Worm (Caenorhabditis elegans): Measurements from ENCODE around the gene ccd-5.

Gene ccd-5

DNA sequence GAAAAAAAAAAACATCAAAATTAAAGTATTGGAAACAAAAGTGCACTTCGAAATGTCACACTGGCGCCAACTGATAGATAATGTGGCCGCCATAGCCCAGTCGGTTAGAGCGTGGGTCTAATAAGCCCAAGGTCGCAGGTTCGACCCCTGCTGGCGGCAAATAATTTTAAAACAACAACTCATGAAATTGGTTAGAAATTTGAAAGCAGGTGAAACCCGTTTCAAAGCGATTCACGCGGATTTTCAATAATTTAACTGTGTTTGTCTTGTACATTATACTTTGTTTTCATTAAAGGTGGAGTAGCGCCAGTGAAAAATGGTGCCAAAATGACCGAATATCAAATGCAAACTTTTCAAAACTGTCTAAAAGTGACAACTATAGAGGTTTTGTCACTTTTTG, 41.2 kb downstream of the ccd-5 start (continued):
- TF ChIP-seq lsy-27 (tag; optimal IDR thresholded peaks at IDR 0.05; ENCODE audit: borderline replicate concordance, insufficient read depth) (no peak), ama-1 (optimal IDR thresholded peaks at IDR 0.05) (no peak), ama-1 (GFP tag; optimal IDR thresholded peaks at IDR 0.05) (peak; percentile 16 to 32), Y56A3A.18 (GFP tag; IDR thresholded peaks at IDR 0.05) (0 out of 2 replicates have a peak, but pooled peaks have one; percentile 58), ZK185.1 (tag; optimal IDR thresholded peaks at IDR 0.05; ENCODE audit: poor library complexity, severe bottlenecking) (peak; percentile 81)

DNA sequence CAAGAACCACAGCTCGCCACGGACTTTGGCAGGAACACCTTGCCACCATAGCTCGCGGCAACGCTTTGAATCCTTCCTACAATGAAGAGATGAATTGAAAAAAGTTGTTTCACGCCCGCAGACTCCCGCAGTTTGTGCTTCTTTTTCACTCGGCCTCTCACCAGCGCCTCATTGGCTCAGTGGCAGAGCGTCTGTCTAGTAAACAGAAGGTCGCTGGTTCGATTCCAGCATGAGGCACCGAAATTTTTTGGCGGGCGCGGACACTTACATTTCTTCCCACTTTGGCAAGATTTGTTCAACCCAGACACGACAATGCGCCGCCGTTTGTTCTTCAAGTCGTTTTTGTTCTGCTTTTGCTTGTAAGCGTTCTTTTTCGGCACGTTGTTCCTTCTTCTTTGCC, 44.6 kb downstream of the ccd-5 start:
- TF ChIP-seq snpc-1.1 (tag; optimal IDR thresholded peaks at IDR 0.05; ENCODE audit: insufficient read depth) (no peak), ceh-79 (tag; optimal IDR thresholded peaks at IDR 0.05) (no peak), dpff-1 (tag; optimal IDR thresholded peaks at IDR 0.05) (no peak), ztf-3 (GFP tag; optimal IDR thresholded peaks at IDR 0.05) (no peak), ceh-40 (GFP tag; IDR thresholded peaks at IDR 0.05) (0 out of 2 replicates have a peak, but pooled peaks have one; percentile 45), F22D6.2 (tag; optimal IDR thresholded peaks at IDR 0.05) (peak; percentile 10), nhr-120 (GFP tag; IDR thresholded peaks at IDR 0.05) (0 out of 2 replicates have a peak, but pooled peaks have one; percentile 16), nhr-27 (tag; optimal IDR thresholded peaks at IDR 0.05) (no peak), F33H1.4 (GFP tag; IDR thresholded peaks at IDR 0.05) (no peak), sptf-2 (GFP tag; optimal IDR thresholded peaks at IDR 0.05) (no peak), B0336.3 (GFP tag; IDR thresholded peaks at IDR 0.05) (peak; percentile 33; the same call in 1 of the 2 replicates), lag-1 (GFP tag; IDR thresholded peaks at IDR 0.05) (no peak), akir-1 (GFP tag; optimal IDR thresholded peaks at IDR 0.05) (no peak), mxl-1 (tag; optimal IDR thresholded peaks at IDR 0.05) (peak; percentile 25), ceh-91 (GFP tag; IDR thresholded peaks at IDR 0.05) (no peak), lsy-27 (tag; optimal IDR thresholded peaks at IDR 0.05; ENCODE audit: borderline replicate concordance, insufficient read depth) (no peak), chd-7 (tag; optimal IDR thresholded peaks at IDR 0.05) (peak; percentile 17), ztf-18 (tag; optimal IDR thresholded peaks at IDR 0.05) (peak; percentile 57), B0261.1 (tag; optimal IDR thresholded peaks at IDR 0.05) (peak; percentile 89), lin-26 (GFP tag; IDR thresholded peaks at IDR 0.05) (peak; percentile 78), unc-62 (GFP tag; optimal IDR thresholded peaks at IDR 0.05) (no peak), madf-10 (tag; optimal IDR thresholded peaks at IDR 0.05) (peak; percentile 53), zim-3 (tag; optimal IDR thresholded peaks at IDR 0.05) (peak; percentile 70), hmg-1.2 (GFP tag; IDR thresholded peaks at IDR 0.05) (peak; percentile 69), athp-1 (tag; optimal IDR thresholded peaks at IDR 0.05) (no peak), T26A5.8 (tag; optimal IDR thresholded peaks at IDR 0.05) (peak; percentile 39), bed-1 (GFP tag; IDR thresholded peaks at IDR 0.05) (no peak), attf-3 (GFP tag; conservative IDR thresholded peaks at IDR 0.05) (no peak), B0019.2 (GFP tag; conservative IDR thresholded peaks at IDR 0.05) (no peak), mcd-1 (GFP tag; IDR thresholded peaks at IDR 0.05) (peak; percentile 45; the same call in 1 of the 2 replicates), attf-5 (GFP tag; optimal IDR thresholded peaks at IDR 0.05) (no peak), snpc-1.3 (tag; optimal IDR thresholded peaks at IDR 0.05; ENCODE audit: insufficient read depth) (peak; percentile 31), F23B12.7 (tag; optimal IDR thresholded peaks at IDR 0.05; ENCODE audit: insufficient read depth) (no peak), F57C9.4 (tag; optimal IDR thresholded peaks at IDR 0.05) (no peak), egl-18 (GFP tag; IDR thresholded peaks at IDR 0.05) (no peak), ceh-27 (GFP tag; optimal IDR thresholded peaks at IDR 0.05) (no peak), ztf-26 (tag; optimal IDR thresholded peaks at IDR 0.05) (no peak), madf-6 (GFP tag; IDR thresholded peaks at IDR 0.05) (no peak; the same call in 1 of the 2 replicates), nfya-2 (GFP tag; IDR thresholded peaks at IDR 0.05) (no peak), Y79H2A.3 (GFP tag; conservative IDR thresholded peaks at IDR 0.05) (no peak), hrde-1 (tag; optimal IDR thresholded peaks at IDR 0.05; ENCODE audit: borderline replicate concordance) (no peak), ZK185.1 (tag; optimal IDR thresholded peaks at IDR 0.05; ENCODE audit: poor library complexity, severe bottlenecking) (no peak), dox-1 (GFP tag; IDR thresholded peaks at IDR 0.05) (peak; percentile 81), ztf-22 (GFP tag; optimal IDR thresholded peaks at IDR 0.05) (no peak)
